Fruit fly (Drosophila melanogaster) whole organism: ENCODE data around the gene Naa15-16.

Experiments
- CG8478 ChIP-seq: fragments of >200 bp; optimal IDR thresholded peaks from 2 replicates; lab custom pipeline; 2018; ENCODE audit warnings: inconsistent platforms
- Dll ChIP-seq: fragments of >200 bp; optimal IDR thresholded peaks from 2 replicates; lab custom pipeline; 2017
- pan ChIP-seq: fragments of >200 bp; optimal IDR thresholded peaks from 2 replicates; lab custom pipeline; 2017
- psq ChIP-seq: fragments of >200 bp; optimal IDR thresholded peaks from 2 replicates; lab custom pipeline; 2017
- usp ChIP-seq: fragments of >200 bp; optimal IDR thresholded peaks from 2 replicates; lab custom pipeline; 2017; ENCODE audit warnings: missing biosample characterization, missing genetic modification characterization, mixed read lengths

- TF ChIP-seq CG8478, result no peak
- no peak for TF ChIP-seq psq (lab: Kevin White, UChicago)
- TF ChIP-seq Dll (lab: Kevin White, UChicago), result no peak
- no peak for TF ChIP-seq pan (lab: Kevin White, UChicago)
- no peak for TF ChIP-seq usp (GFP tag; lab: Kevin White, UChicago)
These were observed 40.6 kb downstream of the Naa15-16 start for dm6 chrX:19520376-19520775.
